Fruit fly (Drosophila melanogaster) Kc167 (cell line): Measurements from ENCODE around the gene CG13991.

Experiments used
- Myc ChIP-seq: fragments of >200 bp; optimal IDR thresholded peaks from 2 replicates; lab custom pipeline; 2017; ENCODE audit warnings: missing external identifiers
- Sin3A ChIP-seq: fragments of >200 bp; optimal IDR thresholded peaks from 2 replicates; lab custom pipeline; 2018; ENCODE audit warnings: missing external identifiers
- h ChIP-seq: fragments of >200 bp; optimal IDR thresholded peaks from 3 replicates; lab custom pipeline; 2018; ENCODE audit warnings: missing external identifiers
- insv ChIP-seq: fragments of >200 bp; optimal IDR thresholded peaks from 3 replicates; lab custom pipeline; 2018; ENCODE audit warnings: missing external identifiers
- psq ChIP-seq: fragments of >200 bp; optimal IDR thresholded peaks from 2 replicates; lab custom pipeline; 2017; ENCODE audit warnings: missing external identifiers
- ttk ChIP-seq: sonication (Bioruptor generic); optimal IDR thresholded peaks from 2 replicates; lab custom pipeline; 2017; ENCODE audit warnings: missing external identifiers

The CG13991 gene

DNA sequence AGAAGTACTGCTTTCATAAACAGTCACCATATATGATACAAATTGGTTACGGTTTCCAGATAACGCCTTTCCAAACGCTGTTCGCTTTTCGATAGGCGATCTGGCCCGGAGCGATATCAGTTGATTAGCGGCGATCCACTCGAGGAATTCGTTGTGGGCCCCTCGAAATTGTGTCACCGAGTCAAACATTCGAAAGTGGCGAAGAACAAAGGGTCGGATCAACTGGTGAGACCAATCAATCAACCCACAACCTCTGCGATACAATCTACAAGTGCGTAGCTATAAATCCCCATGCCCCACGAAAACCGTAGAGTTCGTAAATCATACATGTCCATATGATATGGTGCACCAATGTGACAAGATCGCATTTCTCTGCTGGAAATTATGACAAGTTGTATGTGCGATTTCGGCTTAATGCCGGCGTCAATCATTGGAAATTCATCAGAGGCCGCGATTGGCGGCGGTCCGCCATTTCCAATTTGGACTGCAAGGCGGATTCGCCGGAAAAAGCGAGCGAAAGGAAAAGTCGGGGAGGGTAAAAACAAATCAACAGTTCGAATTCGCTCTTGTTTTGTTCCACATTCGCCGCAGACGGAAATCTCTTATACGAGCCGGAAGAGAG lies 39.0 kb downstream of the CG13991 start:
- TF ChIP-seq psq (no peak), insv (no peak), ttk (lab: Kevin White, UChicago) (no peak), Sin3A (lab: Kevin White, UChicago) (no peak), h (lab: Kevin White, UChicago) (no peak), Myc (lab: Kevin White, UChicago) (no peak)

DNA sequence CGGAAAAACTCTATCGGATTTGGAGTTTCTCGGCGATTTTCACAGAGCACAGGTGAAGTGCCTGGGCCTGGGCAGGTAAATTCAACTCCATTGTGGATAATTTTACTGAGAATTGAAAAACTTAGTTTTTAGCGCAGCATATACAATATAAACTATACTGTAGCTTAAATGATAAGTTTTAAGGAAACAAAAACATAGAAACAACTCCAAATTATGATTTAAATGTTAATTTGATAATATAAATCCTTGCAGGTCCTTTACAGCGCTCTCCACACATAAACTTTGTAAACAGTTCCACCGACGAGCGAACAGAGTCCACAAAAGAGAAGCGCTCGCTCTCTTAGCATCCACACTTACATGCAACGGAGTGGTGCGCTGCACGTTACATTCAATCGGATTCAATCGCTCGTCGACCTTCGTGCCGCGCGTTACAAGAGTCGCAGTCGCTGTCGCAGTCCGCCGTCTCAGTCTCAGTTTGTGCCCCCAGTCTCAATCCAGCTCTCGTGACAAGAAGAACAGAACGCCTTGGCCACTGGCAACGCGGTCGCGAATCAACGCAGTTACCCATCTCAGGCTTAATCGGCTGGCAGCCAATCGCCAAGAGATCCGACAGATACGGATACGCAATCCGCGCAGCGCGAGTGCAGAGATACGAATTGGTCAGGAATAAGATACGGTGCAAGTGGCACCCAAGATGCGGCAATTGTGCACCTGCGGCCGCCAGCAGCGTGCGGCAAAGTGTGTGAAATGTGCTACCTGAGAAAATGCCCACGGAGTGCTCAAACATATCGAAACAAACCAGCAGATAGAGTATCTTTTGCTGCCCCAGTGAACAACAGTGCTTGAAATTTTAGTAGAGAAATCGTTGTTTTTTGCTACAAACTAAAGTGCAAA lies 39.8 kb downstream of the CG13991 start, which contains the start of gene smal:
Gene smal, plus strand, starts transcription at position 394 of the 894 bp plus-strand sequence.
- TF ChIP-seq Myc (lab: Kevin White, UChicago) (no peak), ttk (lab: Kevin White, UChicago) (no peak), psq (no peak)

DNA sequence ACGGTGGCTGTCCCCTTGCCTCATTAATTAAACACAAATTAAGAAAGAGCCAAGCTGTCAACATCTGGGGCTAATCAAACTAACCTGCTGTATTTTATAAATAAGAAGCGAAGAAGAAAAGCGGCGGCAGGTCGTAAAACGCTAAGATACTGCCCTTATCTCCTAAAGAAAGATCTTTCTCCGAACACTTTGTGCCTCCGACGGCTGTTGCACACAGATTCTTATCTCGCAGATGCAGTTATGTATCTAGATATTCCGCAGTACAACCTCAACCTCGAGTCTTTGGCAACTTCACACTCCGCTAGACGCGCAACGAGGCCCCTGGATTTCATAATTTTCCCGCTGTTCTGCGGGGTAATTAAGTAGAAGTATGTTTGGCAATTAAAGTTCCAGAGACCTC lies 40.8 kb downstream of the CG13991 start:
- no peak for TF ChIP-seq h (lab: Kevin White, UChicago)
- no peak for TF ChIP-seq Sin3A (lab: Kevin White, UChicago)
- TF ChIP-seq ttk (lab: Kevin White, UChicago), result no peak
- TF ChIP-seq insv, result no peak
- TF ChIP-seq psq, result no peak
- no peak for TF ChIP-seq Myc (lab: Kevin White, UChicago)

DNA sequence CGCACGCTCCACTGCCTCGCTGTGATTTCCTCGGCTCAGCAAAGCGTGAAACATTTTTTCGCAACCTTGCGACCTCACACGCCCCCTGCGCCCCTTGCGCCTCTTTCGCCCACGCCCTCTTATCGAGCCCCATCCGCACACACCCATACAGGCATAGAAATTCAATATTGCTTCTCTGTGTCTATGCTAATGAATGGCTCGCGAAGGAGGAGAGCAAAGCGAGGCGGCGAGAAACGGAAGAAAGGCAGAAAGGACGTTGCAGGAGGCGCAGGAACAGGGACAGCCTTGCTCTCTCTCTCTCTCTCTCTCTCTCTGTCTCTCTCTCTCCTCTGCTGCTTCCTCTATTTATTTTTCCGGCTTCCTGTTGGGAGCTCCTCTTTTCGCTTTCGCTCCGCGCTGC lies 47.2 kb downstream of the CG13991 start:
- TF ChIP-seq Myc (lab: Kevin White, UChicago) (no peak), insv (no peak), Sin3A (lab: Kevin White, UChicago) (no peak), h (lab: Kevin White, UChicago) (no peak), psq (no peak), ttk (lab: Kevin White, UChicago) (no peak)

DNA sequence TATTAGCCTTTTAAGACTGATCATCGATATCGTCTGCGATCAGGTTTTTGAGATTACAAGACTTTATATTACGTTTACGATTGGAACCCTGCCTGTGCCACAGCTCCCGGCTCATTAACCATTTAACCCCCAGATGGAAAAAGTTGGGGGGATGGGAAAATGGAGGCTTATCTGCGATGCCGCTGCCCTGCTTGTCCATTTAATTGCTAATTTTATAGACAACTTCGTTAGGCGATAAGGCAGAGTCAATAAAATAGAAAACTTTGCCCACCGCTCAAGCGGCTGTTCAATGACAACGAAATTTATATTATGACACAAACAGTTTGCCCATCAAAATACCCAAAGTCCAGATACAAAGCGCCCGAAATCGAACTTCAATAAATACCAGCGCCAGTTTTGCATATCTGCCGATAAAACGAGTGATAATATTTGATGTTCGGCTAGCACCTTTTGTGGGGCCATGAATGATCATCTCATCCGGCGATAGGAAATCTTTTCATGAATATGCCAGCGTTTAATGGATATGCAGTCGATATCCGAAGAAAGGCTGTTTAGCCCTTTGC lies 53.9 kb downstream of the CG13991 start:
- no peak for TF ChIP-seq insv

DNA sequence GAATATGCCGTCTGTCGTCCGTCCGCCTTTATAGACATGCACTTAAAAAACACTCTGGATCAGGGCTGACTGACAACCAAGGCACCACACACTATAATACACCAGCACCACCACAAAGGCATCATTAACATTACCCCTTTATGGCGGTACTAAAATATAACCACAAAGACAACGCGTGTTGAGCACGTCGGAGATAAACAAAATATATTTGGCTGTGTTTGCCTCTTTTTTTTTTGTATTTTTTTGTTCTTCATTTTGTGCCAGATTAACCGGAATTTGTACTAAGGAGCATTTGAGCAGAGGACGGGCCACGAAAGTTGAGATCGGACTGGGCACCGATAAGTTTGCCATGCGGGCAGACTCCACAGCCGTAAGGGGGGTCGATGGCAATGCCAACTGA lies 54.9 kb downstream of the CG13991 start:
- TF ChIP-seq psq, result no peak
- no peak for TF ChIP-seq ttk (lab: Kevin White, UChicago)
- TF ChIP-seq h (lab: Kevin White, UChicago), result no peak
- no peak for TF ChIP-seq Myc (lab: Kevin White, UChicago)
- no peak for TF ChIP-seq insv
- TF ChIP-seq Sin3A (lab: Kevin White, UChicago), result no peak
